Fruit fly (Drosophila melanogaster): ENCODE results near the gene CG12814.

dm6 chr3R:10151830-10152513 lies 37.4 kb downstream of the CG12814 start, which contains the start of gene CG34303:
- no peak for TF ChIP-seq CG10669 (GFP tag; optimal IDR thresholded peaks at IDR 0.05)
- TF ChIP-seq Hr39 (GFP tag; optimal IDR thresholded peaks at IDR 0.05) = no peak
- TF ChIP-seq CG3919 (GFP tag; optimal IDR thresholded peaks at IDR 0.05) = no peak
- no peak for TF ChIP-seq CG15336 (GFP tag; IDR thresholded peaks at IDR 0.05)
- no peak for TF ChIP-seq cyc (GFP tag; optimal IDR thresholded peaks at IDR 0.05)
- no peak for TF ChIP-seq Ets21C (GFP tag; optimal IDR thresholded peaks at IDR 0.05)
- no peak for TF ChIP-seq ss (GFP tag; optimal IDR thresholded peaks at IDR 0.05)
- no peak for TF ChIP-seq pdm3 (GFP tag; optimal IDR thresholded peaks at IDR 0.05)
- TF ChIP-seq CG16779 (tag; optimal IDR thresholded peaks at IDR 0.05) = no peak

All from whole organism, prepupa.